Worm (Caenorhabditis elegans) whole organism, L3 larva: ENCODE results near the gene H08M01.1.

ENCODE experiments used
- R02D3.7 ChIP-seq: fragments of 150-350 bp; optimal IDR thresholded peaks from 2 replicates; lab custom pipeline; 2014; ENCODE audit warnings: missing biosample characterization, missing genetic modification characterization
- ZK546.5 ChIP-seq: sonication (generic microtip); optimal IDR thresholded peaks from 2 replicates; lab custom pipeline; 2017; ENCODE audit warnings: missing biosample characterization, missing genetic modification characterization
- egl-27 ChIP-seq: sonication (generic microtip); optimal IDR thresholded peaks from 4 replicates; lab custom pipeline; 2017; ENCODE audit warnings: missing biosample characterization, missing genetic modification reagents, missing genetic modification characterization
- lin-39 ChIP-seq: fragments of 150-350 bp; optimal IDR thresholded peaks from 2 replicates; lab custom pipeline; 2018; ENCODE audit warnings: missing biosample characterization, missing genetic modification reagents, missing genetic modification characterization
- nhr-12 ChIP-seq: fragments of 150-350 bp; optimal IDR thresholded peaks from 2 replicates; lab custom pipeline; 2014; ENCODE audit warnings: missing biosample characterization, missing genetic modification characterization
- sea-2 ChIP-seq: fragments of 150-350 bp; sonication (generic microtip); optimal IDR thresholded peaks from 4 replicates; lab custom pipeline; 2014; ENCODE audit warnings: missing biosample characterization, missing genetic modification reagents, missing genetic modification characterization
- skn-1 ChIP-seq: fragments of 150-350 bp; optimal IDR thresholded peaks from 2 replicates; lab custom pipeline; 2014; ENCODE audit warnings: missing biosample characterization, missing genetic modification characterization
- ztf-4 ChIP-seq: fragments of 150-350 bp; optimal IDR thresholded peaks from 2 replicates; lab custom pipeline; 2014; ENCODE audit warnings: missing biosample characterization, missing genetic modification characterization

- TF ChIP-seq lin-39 (no peak), R02D3.7 (tag; lab: Kevin White, UChicago) (no peak), sea-2 (GFP tag; lab: Kevin White, UChicago) (no peak), nhr-12 (tag; lab: Kevin White, UChicago) (no peak), skn-1 (no peak), egl-27 (no peak), ZK546.5 (tag; lab: Kevin White, UChicago) (no peak), ztf-4 (tag; lab: Kevin White, UChicago) (no peak)
Observed at ce11 chrIV:13878123-13878522, 41.9 kb upstream of the H08M01.1 start.
